Worm (Caenorhabditis elegans) whole organism, L3 larva: ENCODE results near the gene nhr-28.

Experiments used
- aly-2 ChIP-seq: fragments of 150-350 bp; optimal IDR thresholded peaks from 2 replicates; lab custom pipeline; 2014; ENCODE audit warnings: missing biosample characterization, missing genetic modification characterization
- nhr-76 ChIP-seq: fragments of 150-350 bp; sonication (generic microtip); optimal IDR thresholded peaks from 5 replicates; lab custom pipeline; 2014; ENCODE audit warnings: missing biosample characterization, missing genetic modification characterization
- unc-62 ChIP-seq: fragments of 150-350 bp; sonication (generic microtip); optimal IDR thresholded peaks from 4 replicates; lab custom pipeline; 2014; ENCODE audit warnings: missing biosample characterization, missing genetic modification reagents, missing genetic modification characterization

DNA sequence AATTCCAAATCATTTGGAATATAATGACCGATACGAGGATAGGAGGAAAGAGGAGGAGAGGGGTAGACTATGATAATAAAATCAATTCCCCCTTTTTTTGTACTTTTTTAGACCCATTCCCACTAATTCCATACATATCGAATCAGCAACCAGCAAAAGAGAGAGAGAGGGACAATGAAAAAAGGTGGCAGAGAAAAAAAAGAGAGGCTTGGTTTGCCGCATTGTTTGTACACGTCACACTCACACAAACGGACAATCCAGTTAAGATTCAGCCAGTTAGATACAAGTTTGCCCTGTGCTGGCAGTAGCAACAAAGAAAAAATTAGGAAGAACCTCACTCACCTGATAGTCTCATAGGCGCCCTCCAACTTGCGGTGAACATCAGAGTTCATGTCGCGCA lies 46.1 kb downstream of the nhr-28 start:
- TF ChIP-seq aly-2 (tag; lab: Kevin White, UChicago) (no peak), unc-62 (GFP tag; lab: Kevin White, UChicago) (no peak), nhr-76 (no peak)
